Fruit fly (Drosophila melanogaster) whole organism: ENCODE results near the gene TwdlD.

Source experiments
- Dll ChIP-seq: fragments of >200 bp; optimal IDR thresholded peaks from 2 replicates; lab custom pipeline; 2017
- EcR ChIP-seq, 2 experiments: fragments of >200 bp; optimal IDR thresholded peaks; 2 replicates each; lab custom pipeline; 2017; ENCODE audit warnings: missing biosample characterization in 2 of 2, missing genetic modification characterization in 2 of 2, missing genetic modification reagents in 2 of 2
- pan ChIP-seq: fragments of >200 bp; optimal IDR thresholded peaks from 2 replicates; lab custom pipeline; 2017
- psq ChIP-seq: fragments of >200 bp; optimal IDR thresholded peaks from 2 replicates; lab custom pipeline; 2017
- usp ChIP-seq: fragments of >200 bp; optimal IDR thresholded peaks from 2 replicates; lab custom pipeline; 2017; ENCODE audit warnings: missing biosample characterization, missing genetic modification characterization, mixed read lengths

DNA sequence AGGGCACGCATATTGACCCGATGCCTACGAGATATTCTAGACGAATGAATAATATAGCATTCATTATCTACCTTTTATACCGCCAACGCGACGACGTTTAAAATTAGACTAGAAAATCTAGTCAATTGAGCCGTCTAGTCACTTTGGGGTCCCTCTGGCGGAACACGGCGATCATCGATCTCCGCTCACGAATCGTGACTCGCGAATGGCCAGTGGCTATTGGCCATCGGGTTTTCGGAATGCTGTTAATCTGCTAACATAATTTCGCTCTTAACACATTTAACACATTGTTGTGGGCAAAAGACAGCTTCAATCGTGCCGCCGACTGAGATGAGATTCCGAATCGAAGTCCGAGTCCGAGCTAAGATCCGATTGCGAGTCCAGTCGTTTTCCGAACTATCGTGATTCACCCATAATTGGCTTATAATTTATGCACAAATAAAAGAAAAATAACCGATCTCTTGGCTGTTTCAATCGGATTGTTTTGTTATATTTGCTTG lies 18.5 kb upstream of the TwdlD start, which contains the start of gene TwdlP:
- TF ChIP-seq Dll (lab: Kevin White, UChicago), result no peak
- TF ChIP-seq usp (GFP tag; lab: Kevin White, UChicago), result no peak
- TF ChIP-seq psq (lab: Kevin White, UChicago), result no peak
- no peak for TF ChIP-seq EcR (GFP tag; optimal IDR thresholded peaks at IDR 0.05; lab: Kevin White, UChicago)
- TF ChIP-seq pan, result no peak
